Fruit fly (Drosophila melanogaster): ENCODE measurements around the gene GATAd.
A peak's percentile ranks its signal among the peaks of the same experiment; 100 is the strongest.

Gene GATAd

DNA sequence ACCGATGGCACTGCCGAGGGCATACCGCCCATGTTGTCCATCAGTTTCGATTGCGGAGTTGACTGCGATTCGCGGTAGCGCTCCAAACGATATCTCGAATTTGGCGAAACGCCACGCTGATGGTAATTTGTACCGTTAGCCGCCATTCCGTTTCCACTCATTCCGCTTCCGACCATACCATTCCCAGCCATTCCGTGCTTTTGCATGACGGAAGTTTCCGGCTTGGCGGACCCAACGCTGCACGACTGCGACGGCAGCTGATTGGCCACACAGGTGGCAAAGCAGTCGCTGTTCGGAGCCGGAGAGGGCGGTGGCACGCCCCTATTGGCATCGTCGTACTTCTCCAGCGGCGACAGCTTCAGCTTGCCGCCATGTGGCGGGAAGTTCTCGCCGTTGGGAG lies 38.8 kb downstream of the GATAd start (continued):
- TF ChIP-seq Ptx1 (GFP tag; IDR thresholded peaks at IDR 0.05), result no peak
- TF ChIP-seq sna (GFP tag; IDR thresholded peaks at IDR 0.05; ENCODE audit: partially characterized antibody), result no peak
- TF ChIP-seq Six4 (GFP tag; optimal IDR thresholded peaks at IDR 0.05), result no peak
- TF ChIP-seq bcd (GFP tag; optimal IDR thresholded peaks at IDR 0.05), result no peak
- TF ChIP-seq Hmr (GFP tag; optimal IDR thresholded peaks at IDR 0.05), result no peak
- TF ChIP-seq cato (GFP tag; optimal IDR thresholded peaks at IDR 0.05; ENCODE audit: borderline replicate concordance), result no peak
- no peak for TF ChIP-seq zfh2 (GFP tag; optimal IDR thresholded peaks at IDR 0.05)
- no peak for TF ChIP-seq CG32772 (GFP tag; IDR thresholded peaks at IDR 0.05)
- TF ChIP-seq Doc3 (GFP tag; IDR thresholded peaks at IDR 0.05; ENCODE audit: partially characterized antibody), result 0 out of 3 replicates have a peak, but pooled peaks have one; percentile 32
- peak; percentile 18 for TF ChIP-seq CG11723 (GFP tag; optimal IDR thresholded peaks at IDR 0.05)
- no peak for TF ChIP-seq btn (GFP tag; optimal IDR thresholded peaks at IDR 0.05)
- TF ChIP-seq maf-S (GFP tag; optimal IDR thresholded peaks at IDR 0.05), result no peak
- no peak for TF ChIP-seq CG10979 (tag; optimal IDR thresholded peaks at IDR 0.05)
- no peak for TF ChIP-seq nerfin-2 (GFP tag; IDR thresholded peaks at IDR 0.05; ENCODE audit: partially characterized antibody)
- no peak for TF ChIP-seq gsb-n (tag; optimal IDR thresholded peaks at IDR 0.05)
- 0 out of 2 replicates have a peak, but pooled peaks have one; percentile 28 for TF ChIP-seq CG17612 (GFP tag; IDR thresholded peaks at IDR 0.05)
- no peak for TF ChIP-seq CG14014 (GFP tag; IDR thresholded peaks at IDR 0.05)
- no peak for TF ChIP-seq CG6854 (GFP tag; optimal IDR thresholded peaks at IDR 0.05)
- no peak for TF ChIP-seq sim (GFP tag; IDR thresholded peaks at IDR 0.05)
- TF ChIP-seq BEAF-32 (GFP tag; optimal IDR thresholded peaks at IDR 0.05), result no peak
- TF ChIP-seq Drgx (GFP tag; IDR thresholded peaks at IDR 0.05), result no peak
- no peak for TF ChIP-seq oc (tag; optimal IDR thresholded peaks at IDR 0.05)
- TF ChIP-seq da (GFP tag; optimal IDR thresholded peaks at IDR 0.05), result peak; percentile 13
- no peak for TF ChIP-seq bigmax (GFP tag; optimal IDR thresholded peaks at IDR 0.05)
- TF ChIP-seq seq (GFP tag; IDR thresholded peaks at IDR 0.05), result no peak
- no peak for TF ChIP-seq pum (GFP tag; optimal IDR thresholded peaks at IDR 0.05)
- no peak for TF ChIP-seq pan (optimal IDR thresholded peaks at IDR 0.05)
- no peak for TF ChIP-seq pan (GFP tag; optimal IDR thresholded peaks at IDR 0.05 in 1 of 2, IDR thresholded peaks at IDR 0.05 in 1 of 2)
- TF ChIP-seq CG18476 (GFP tag; optimal IDR thresholded peaks at IDR 0.05), result no peak
- TF ChIP-seq CG10959 (GFP tag; IDR thresholded peaks at IDR 0.05), result no peak
- TF ChIP-seq CG12299 (tag; optimal IDR thresholded peaks at IDR 0.05), result no peak
- peak; percentile 11 for TF ChIP-seq Ets97D (GFP tag; optimal IDR thresholded peaks at IDR 0.05)
- no peak for TF ChIP-seq Ssrp (tag; optimal IDR thresholded peaks at IDR 0.05)
- TF ChIP-seq hth (optimal IDR thresholded peaks at IDR 0.05), result no peak
- no peak for TF ChIP-seq CrebB (tag; optimal IDR thresholded peaks at IDR 0.05)
- TF ChIP-seq CG31365 (tag; optimal IDR thresholded peaks at IDR 0.05), result no peak
- TF ChIP-seq CG1529 (GFP tag; optimal IDR thresholded peaks at IDR 0.05), result no peak
- TF ChIP-seq Hr78 (GFP tag; optimal IDR thresholded peaks at IDR 0.05), result no peak
- TF ChIP-seq dm (GFP tag; optimal IDR thresholded peaks at IDR 0.05), result no peak
- TF ChIP-seq CG15269 (tag; optimal IDR thresholded peaks at IDR 0.05), result no peak
- no peak for TF ChIP-seq CG8281 (tag; optimal IDR thresholded peaks at IDR 0.05)
- no peak for TF ChIP-seq scrt (GFP tag; optimal IDR thresholded peaks at IDR 0.05)
- TF ChIP-seq sima (GFP tag; optimal IDR thresholded peaks at IDR 0.05), result no peak
- no peak for TF ChIP-seq CG32532 (GFP tag; IDR thresholded peaks at IDR 0.05)
- no peak for TF ChIP-seq CG12155 (GFP tag; optimal IDR thresholded peaks at IDR 0.05)
- no peak for TF ChIP-seq TFAM (GFP tag; optimal IDR thresholded peaks at IDR 0.05)
- no peak for TF ChIP-seq Sox100B (GFP tag; optimal IDR thresholded peaks at IDR 0.05)
- TF ChIP-seq gcm (GFP tag; optimal IDR thresholded peaks at IDR 0.05), result no peak
- no peak for TF ChIP-seq ara (GFP tag; IDR thresholded peaks at IDR 0.05)
- peak; percentile 86 for TF ChIP-seq pfk (GFP tag; optimal IDR thresholded peaks at IDR 0.05)
- TF ChIP-seq CG11560 (tag; IDR thresholded peaks at IDR 0.05), result 0 out of 3 replicates have a peak, but pooled peaks have one; percentile 35
- TF ChIP-seq Dfd (GFP tag; optimal IDR thresholded peaks at IDR 0.05), result no peak

Measured in whole organism, embryonic.